Worm (Caenorhabditis elegans): ENCODE results near the gene nhr-40.
A peak's percentile ranks its signal among the peaks of the same experiment; 100 is the strongest.

The nhr-40 gene

ce11 chrX:2590777-2591176 is 3.0 kb upstream of the nhr-40 start:
- TF ChIP-seq ceh-22 (tag; optimal IDR thresholded peaks at IDR 0.05): no peak
- TF ChIP-seq hlh-15 (tag; optimal IDR thresholded peaks at IDR 0.05): no peak
- TF ChIP-seq nhr-11 (tag; optimal IDR thresholded peaks at IDR 0.05): no peak
- no peak for TF ChIP-seq npax-4 (tag; optimal IDR thresholded peaks at IDR 0.05)
- no peak for TF ChIP-seq ceh-34 (tag; optimal IDR thresholded peaks at IDR 0.05)
- TF ChIP-seq pros-1 (tag; optimal IDR thresholded peaks at IDR 0.05): no peak
- no peak for TF ChIP-seq pqm-1 (tag; optimal IDR thresholded peaks at IDR 0.05)
- no peak for TF ChIP-seq dmd-4 (tag; optimal IDR thresholded peaks at IDR 0.05; ENCODE audit: borderline replicate concordance)
- TF ChIP-seq hlh-6 (tag; optimal IDR thresholded peaks at IDR 0.05): no peak
- TF ChIP-seq pax-1 (tag; optimal IDR thresholded peaks at IDR 0.05): no peak
- no peak for TF ChIP-seq ceh-9 (tag; optimal IDR thresholded peaks at IDR 0.05)
- TF ChIP-seq ceh-6 (GFP tag; optimal IDR thresholded peaks at IDR 0.05): no peak
- no peak for TF ChIP-seq Y22D7AL.16 (tag; optimal IDR thresholded peaks at IDR 0.05)
- no peak for TF ChIP-seq ttx-3 (tag; optimal IDR thresholded peaks at IDR 0.05)
- TF ChIP-seq ceh-14 (tag; optimal IDR thresholded peaks at IDR 0.05): no peak
- no peak for TF ChIP-seq ets-4 (tag; optimal IDR thresholded peaks at IDR 0.05)

ce11 chrX:2591586-2592000 is 2.2 kb upstream of the nhr-40 start:
- no peak for TF ChIP-seq nhr-11 (tag; optimal IDR thresholded peaks at IDR 0.05)
- no peak for TF ChIP-seq pqm-1 (tag; optimal IDR thresholded peaks at IDR 0.05)
- TF ChIP-seq tbx-2 (tag; optimal IDR thresholded peaks at IDR 0.05): peak; percentile 58
- no peak for TF ChIP-seq hlh-8 (tag; optimal IDR thresholded peaks at IDR 0.05)
- TF ChIP-seq ceh-31 (tag; optimal IDR thresholded peaks at IDR 0.05): peak; percentile 58
- no peak for TF ChIP-seq ceh-6 (GFP tag; optimal IDR thresholded peaks at IDR 0.05)
- TF ChIP-seq ref-2 (tag; optimal IDR thresholded peaks at IDR 0.05): peak; percentile 54
- peak; percentile 11 for TF ChIP-seq ets-4 (tag; optimal IDR thresholded peaks at IDR 0.05)
- TF ChIP-seq ceh-2 (tag; optimal IDR thresholded peaks at IDR 0.05): peak; percentile 10
- no peak for TF ChIP-seq unc-3 (GFP tag; conservative IDR thresholded peaks at IDR 0.05)
- TF ChIP-seq unc-3 (tag; optimal IDR thresholded peaks at IDR 0.05): no peak
- TF ChIP-seq hlh-6 (tag; optimal IDR thresholded peaks at IDR 0.05): no peak
- peak; percentile 8 for TF ChIP-seq nfya-1 (tag; optimal IDR thresholded peaks at IDR 0.05)
- no peak for TF ChIP-seq lim-6 (tag; optimal IDR thresholded peaks at IDR 0.05)
- no peak for TF ChIP-seq ceh-24 (tag; optimal IDR thresholded peaks at IDR 0.05)
- TF ChIP-seq hlh-30 (tag; optimal IDR thresholded peaks at IDR 0.05; ENCODE audit: insufficient read depth): no peak
- TF ChIP-seq F13H6.1 (tag; optimal IDR thresholded peaks at IDR 0.05): peak; percentile 13
- no peak for TF ChIP-seq gmeb-2 (tag; optimal IDR thresholded peaks at IDR 0.05)
- TF ChIP-seq ceh-18 (tag; optimal IDR thresholded peaks at IDR 0.05): peak; percentile 74
- no peak for TF ChIP-seq lin-11 (tag; optimal IDR thresholded peaks at IDR 0.05)

ce11 chrX:2592670-2593280 is 1.0 kb upstream of the nhr-40 start:
- no peak for TF ChIP-seq sox-2 (GFP tag; IDR thresholded peaks at IDR 0.05)
- no peak for TF ChIP-seq ceh-30 (tag; optimal IDR thresholded peaks at IDR 0.05)
- TF ChIP-seq nhr-232 (tag; optimal IDR thresholded peaks at IDR 0.05): no peak
- no peak for TF ChIP-seq syd-9 (tag; optimal IDR thresholded peaks at IDR 0.05)
- no peak for TF ChIP-seq fax-1 (tag; optimal IDR thresholded peaks at IDR 0.05)
- no peak for TF ChIP-seq unc-3 (GFP tag; conservative IDR thresholded peaks at IDR 0.05)
- no peak for TF ChIP-seq unc-3 (tag; optimal IDR thresholded peaks at IDR 0.05)
- TF ChIP-seq pha-4 (tag; optimal IDR thresholded peaks at IDR 0.05): no peak

ce11 chrX:2595027-2595756 is 1.4 kb downstream of the nhr-40 start:
- TF ChIP-seq unc-55 (GFP tag; optimal IDR thresholded peaks at IDR 0.05): peak; percentile 35
- no peak for TF ChIP-seq ceh-34 (tag; optimal IDR thresholded peaks at IDR 0.05)
- no peak for TF ChIP-seq pros-1 (tag; optimal IDR thresholded peaks at IDR 0.05)
- no peak for TF ChIP-seq pqm-1 (tag; optimal IDR thresholded peaks at IDR 0.05)
- peak; percentile 39 for TF ChIP-seq ceh-18 (tag; optimal IDR thresholded peaks at IDR 0.05)

Measured in whole organism, late embryonic.